Worm (Caenorhabditis elegans) whole organism, late embryonic: Measurements from ENCODE around the gene col-9.

ENCODE experiments used
- ama-1 ChIP-seq: fragments of 150-350 bp; optimal IDR thresholded peaks from 2 replicates; lab custom pipeline; 2014
- elt-2 ChIP-seq: sonication (generic microtip); optimal IDR thresholded peaks from 2 replicates; lab custom pipeline; 2016; ENCODE audit warnings: missing genetic modification reagents, missing genetic modification characterization, missing compliant biosample characterization
- ets-4 ChIP-seq: sonication (generic microtip); optimal IDR thresholded peaks from 2 replicates; lab custom pipeline; 2016; ENCODE audit warnings: missing genetic modification characterization, missing compliant biosample characterization
- fkh-10 ChIP-seq: fragments of 150-350 bp; optimal IDR thresholded peaks from 2 replicates; lab custom pipeline; 2014; ENCODE audit warnings: missing biosample characterization, missing genetic modification reagents, missing genetic modification characterization
- lin-11 ChIP-seq: fragments of 200-800 bp; sonication (Bioruptor generic); optimal IDR thresholded peaks from 2 replicates; lab custom pipeline; 2018; ENCODE audit warnings: mild to moderate bottlenecking, missing genetic modification characterization, missing compliant biosample characterization
- nhr-11 ChIP-seq: fragments of 150-350 bp; optimal IDR thresholded peaks from 2 replicates; lab custom pipeline; 2014; ENCODE audit warnings: missing biosample characterization, missing genetic modification characterization
- pag-3 ChIP-seq: sonication (generic microtip); optimal IDR thresholded peaks from 2 replicates; lab custom pipeline; 2016; ENCODE audit warnings: missing compliant biosample characterization, missing genetic modification characterization, borderline replicate concordance
- pax-1 ChIP-seq: fragments of 150-350 bp; optimal IDR thresholded peaks from 2 replicates; lab custom pipeline; 2014; ENCODE audit warnings: missing biosample characterization, missing genetic modification characterization
- pha-4 ChIP-seq: fragments of 150-350 bp; optimal IDR thresholded peaks from 2 replicates; lab custom pipeline; 2018; ENCODE audit warnings: missing biosample characterization, missing genetic modification reagents, missing genetic modification characterization
- unc-55 ChIP-seq: sonication (generic microtip); optimal IDR thresholded peaks from 2 replicates; lab custom pipeline; 2017; ENCODE audit warnings: missing biosample characterization, missing genetic modification reagents, missing genetic modification characterization

ce11 chrX:13589735-13590134 lies at the start of gene col-9:
- TF ChIP-seq lin-11 (tag; lab: Kevin White, UChicago): no peak
- no peak for TF ChIP-seq ets-4 (tag; lab: Kevin White, UChicago)
- TF ChIP-seq pha-4: no peak
- TF ChIP-seq fkh-10 (GFP tag; lab: Kevin White, UChicago): no peak
- TF ChIP-seq ama-1 (lab: Kevin White, UChicago): no peak
- no peak for TF ChIP-seq pax-1 (tag; lab: Kevin White, UChicago)
- no peak for TF ChIP-seq elt-2
- no peak for TF ChIP-seq pag-3 (tag; lab: Kevin White, UChicago)
- no peak for TF ChIP-seq unc-55
- no peak for TF ChIP-seq nhr-11 (tag; lab: Kevin White, UChicago)
